Worm (Caenorhabditis elegans) whole organism, L2 larva: ENCODE results near the gene srg-60.

Source experiments
- ZK546.5 ChIP-seq: sonication (generic microtip); optimal IDR thresholded peaks from 2 replicates; lab custom pipeline; 2017; ENCODE audit warnings: missing biosample characterization, missing genetic modification characterization
- aly-2 ChIP-seq: fragments of 150-350 bp; optimal IDR thresholded peaks from 2 replicates; lab custom pipeline; 2014; ENCODE audit warnings: missing biosample characterization, missing genetic modification characterization
- egl-27 ChIP-seq: sonication (generic microtip); optimal IDR thresholded peaks from 3 replicates; lab custom pipeline; 2017; ENCODE audit warnings: missing biosample characterization, missing genetic modification reagents, missing genetic modification characterization
- nhr-12 ChIP-seq: fragments of 150-350 bp; optimal IDR thresholded peaks from 2 replicates; lab custom pipeline; 2014; ENCODE audit warnings: missing biosample characterization, missing genetic modification characterization
- nhr-6 ChIP-seq: fragments of 150-350 bp; optimal IDR thresholded peaks from 2 replicates; lab custom pipeline; 2014; ENCODE audit warnings: missing biosample characterization, missing genetic modification characterization
- unc-62 ChIP-seq: fragments of 150-350 bp; optimal IDR thresholded peaks from 2 replicates; lab custom pipeline; 2014; ENCODE audit warnings: missing biosample characterization, missing genetic modification reagents, missing genetic modification characterization
- zag-1 ChIP-seq: fragments of 150-350 bp; optimal IDR thresholded peaks from 2 replicates; lab custom pipeline; 2014; ENCODE audit warnings: missing biosample characterization, missing genetic modification characterization
- ztf-11 ChIP-seq: sonication (generic microtip); optimal IDR thresholded peaks from 2 replicates; lab custom pipeline; 2017; ENCODE audit warnings: missing biosample characterization, missing genetic modification characterization
- ztf-4 ChIP-seq: fragments of 150-350 bp; optimal IDR thresholded peaks from 2 replicates; lab custom pipeline; 2014; ENCODE audit warnings: missing biosample characterization, missing genetic modification characterization

DNA sequence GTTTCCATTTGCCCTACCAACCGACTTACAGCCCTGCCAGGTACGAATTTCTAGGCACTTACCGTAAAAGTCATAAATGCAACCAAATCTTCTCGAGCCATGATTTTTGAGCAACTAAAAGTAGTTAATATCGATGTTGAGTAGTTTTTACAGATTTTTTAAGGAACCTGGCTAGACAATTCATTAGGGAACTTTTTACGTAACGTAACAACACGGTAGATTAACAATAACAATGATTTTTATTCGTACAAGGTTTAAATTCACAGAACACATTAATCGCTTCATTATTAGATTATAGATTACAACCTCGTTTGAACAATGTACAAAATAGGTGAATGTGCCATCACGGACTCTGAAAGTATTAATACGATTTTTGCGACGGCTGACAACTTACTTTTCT, 30.6 kb upstream of the srg-60 start, which contains the start of gene srx-26:
- TF ChIP-seq nhr-6 (no peak), egl-27 (tag; lab: Kevin White, UChicago) (no peak), ztf-4 (no peak), ztf-11 (no peak), nhr-12 (no peak), zag-1 (tag; lab: Kevin White, UChicago) (no peak), aly-2 (tag; lab: Kevin White, UChicago) (no peak), unc-62 (GFP tag; lab: Kevin White, UChicago) (no peak), ZK546.5 (no peak)
